Worm (Caenorhabditis elegans) whole organism, young adult: ENCODE measurements around the gene sec-20.

Experiments
- let-607 ChIP-seq, 2 experiments: fragments of 200-800 bp in 1 of 2; sonication (Bioruptor generic) in 1 of 2; sonication (generic microtip) in 1 of 2; optimal IDR thresholded peaks; 2 replicates each; lab custom pipeline; 2016 to 2018; ENCODE audit warnings: mild to moderate bottlenecking in 2 of 2, missing compliant biosample characterization in 2 of 2, missing genetic modification characterization in 2 of 2, moderate library complexity in 2 of 2, missing genotype in 1 of 2
- lin-35 ChIP-seq, 3 experiments: fragments of 150-350 bp in 2 of 3; sonication (generic microtip) in 1 of 3; optimal IDR thresholded peaks; 2 replicates each; lab custom pipeline; 2014 to 2018; ENCODE audit warnings: missing biosample characterization in 3 of 3, missing genetic modification characterization in 3 of 3, missing genetic modification reagents in 3 of 3
- nfya-1 ChIP-seq: sonication (generic microtip); optimal IDR thresholded peaks from 2 replicates; lab custom pipeline; 2017; ENCODE audit warnings: antibody characterized with exemption, missing compliant biosample characterization, missing genetic modification characterization, borderline replicate concordance; ENCODE audit not compliant: insufficient read depth
- nhr-179 ChIP-seq: sonication (generic microtip); optimal IDR thresholded peaks from 2 replicates; lab custom pipeline; 2016; ENCODE audit warnings: mild to moderate bottlenecking, missing genetic modification characterization, missing compliant biosample characterization
- nhr-27 ChIP-seq: fragments of 200-800 bp; sonication (Bioruptor generic); optimal IDR thresholded peaks from 2 replicates; lab custom pipeline; 2018; ENCODE audit warnings: mild to moderate bottlenecking, missing genetic modification characterization, moderate library complexity, missing compliant biosample characterization
- sdz-38 ChIP-seq: sonication (generic microtip); optimal IDR thresholded peaks from 2 replicates; lab custom pipeline; 2016; ENCODE audit warnings: missing genotype, missing genetic modification characterization, missing compliant biosample characterization

DNA sequence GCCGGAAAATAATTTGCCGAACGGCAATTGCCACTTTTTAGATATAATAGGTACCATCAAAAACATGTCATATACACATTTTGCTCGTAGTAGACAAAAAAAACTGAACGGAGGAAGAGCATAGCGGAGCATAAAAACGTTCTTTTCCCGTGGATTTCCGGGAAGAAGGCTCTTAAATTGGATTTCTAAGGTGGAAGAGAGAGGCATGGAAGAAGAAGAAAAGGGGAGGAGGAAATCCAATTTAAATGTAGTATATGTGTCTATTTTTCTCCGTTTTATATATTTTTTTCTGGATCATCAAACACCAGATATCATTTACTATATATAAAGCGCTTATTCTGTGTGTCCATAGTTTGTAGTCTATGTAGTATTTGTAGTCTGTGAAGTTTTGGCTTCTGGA is 19.5 kb downstream of the sec-20 start:
- TF ChIP-seq lin-35 (GFP tag; optimal IDR thresholded peaks at IDR 0.05; lab: Kevin White, UChicago) (no peak), sdz-38 (tag; lab: Kevin White, UChicago) (no peak), nfya-1 (tag; lab: Kevin White, UChicago) (no peak), nhr-179 (tag; lab: Kevin White, UChicago) (no peak), let-607 (tag; optimal IDR thresholded peaks at IDR 0.05; lab: Kevin White, UChicago) (no peak), nhr-27 (no peak)
